Worm (Caenorhabditis elegans): ENCODE measurements around the gene srv-8.

Gene srv-8

DNA sequence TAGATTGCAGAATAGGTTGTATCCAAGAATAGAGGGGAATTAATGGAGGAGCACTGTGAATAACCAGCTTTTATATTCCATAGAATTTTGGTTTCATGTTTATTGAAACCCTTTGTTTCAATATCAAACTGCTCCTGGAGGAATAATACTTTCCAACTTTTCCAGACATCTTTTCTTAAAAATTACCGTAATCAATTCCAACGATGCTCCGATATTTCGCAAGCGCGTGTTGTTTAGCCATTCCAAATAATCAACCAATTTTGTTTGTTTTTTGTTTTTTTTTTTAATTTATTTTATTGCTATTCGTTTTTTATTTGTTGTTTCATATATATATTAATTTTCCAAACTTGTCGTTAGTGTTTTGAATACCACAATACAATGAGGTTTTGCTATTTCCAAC lies 14.5 kb downstream of the srv-8 start, which contains the start of gene cutl-1:
cutl-1 (minus strand) TSS at position 83 of the 400 bp plus-strand sequence.
- TF ChIP-seq ztf-16 (tag; optimal IDR thresholded peaks at IDR 0.05) = no peak
- no peak for TF ChIP-seq tbx-7 (tag; optimal IDR thresholded peaks at IDR 0.05)
- no peak for TF ChIP-seq ceh-34 (tag; optimal IDR thresholded peaks at IDR 0.05)
- no peak for TF ChIP-seq rnt-1 (tag; optimal IDR thresholded peaks at IDR 0.05)
- no peak for TF ChIP-seq nhr-232 (tag; optimal IDR thresholded peaks at IDR 0.05)
- no peak for TF ChIP-seq nhr-11 (tag; optimal IDR thresholded peaks at IDR 0.05)
- TF ChIP-seq elt-4 (tag; optimal IDR thresholded peaks at IDR 0.05) = no peak
- TF ChIP-seq ceh-19 (GFP tag; optimal IDR thresholded peaks at IDR 0.05) = no peak
- TF ChIP-seq unc-55 (GFP tag; optimal IDR thresholded peaks at IDR 0.05) = no peak
- no peak for TF ChIP-seq sdc-2 (tag; optimal IDR thresholded peaks at IDR 0.05)
- no peak for TF ChIP-seq fkh-6 (tag; optimal IDR thresholded peaks at IDR 0.05)
- no peak for TF ChIP-seq lin-11 (tag; optimal IDR thresholded peaks at IDR 0.05)

DNA sequence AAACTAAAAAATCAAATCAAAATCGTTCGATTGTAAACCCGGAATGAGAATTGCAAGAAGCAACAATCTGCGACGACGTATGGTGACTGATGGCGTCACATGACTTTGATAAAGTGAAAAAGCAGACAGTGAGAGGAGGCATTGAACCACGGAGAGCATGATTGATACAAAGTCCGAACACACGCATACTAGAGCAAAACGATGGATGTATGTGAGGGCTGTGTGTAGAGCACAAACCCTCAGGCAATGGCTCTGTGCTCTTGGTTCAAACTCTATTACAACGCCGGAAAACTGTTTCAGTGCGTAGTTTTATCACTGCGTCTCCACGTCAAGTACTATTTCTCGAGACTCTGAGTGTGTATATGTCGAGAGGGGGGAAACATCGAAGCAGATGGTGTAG lies 18.0 kb downstream of the srv-8 start:
- TF ChIP-seq che-1 (tag; optimal IDR thresholded peaks at IDR 0.05) = no peak
- TF ChIP-seq rnt-1 (tag; optimal IDR thresholded peaks at IDR 0.05) = no peak
- TF ChIP-seq madf-2 (tag; optimal IDR thresholded peaks at IDR 0.05) = no peak
- peak; percentile 83 for TF ChIP-seq unc-55 (GFP tag; optimal IDR thresholded peaks at IDR 0.05)
- no peak for TF ChIP-seq ref-2 (tag; optimal IDR thresholded peaks at IDR 0.05)
- TF ChIP-seq ceh-18 (tag; optimal IDR thresholded peaks at IDR 0.05) = peak; percentile 34
- TF ChIP-seq hlh-30 (tag; optimal IDR thresholded peaks at IDR 0.05; ENCODE audit: insufficient read depth) = peak; percentile 40

DNA sequence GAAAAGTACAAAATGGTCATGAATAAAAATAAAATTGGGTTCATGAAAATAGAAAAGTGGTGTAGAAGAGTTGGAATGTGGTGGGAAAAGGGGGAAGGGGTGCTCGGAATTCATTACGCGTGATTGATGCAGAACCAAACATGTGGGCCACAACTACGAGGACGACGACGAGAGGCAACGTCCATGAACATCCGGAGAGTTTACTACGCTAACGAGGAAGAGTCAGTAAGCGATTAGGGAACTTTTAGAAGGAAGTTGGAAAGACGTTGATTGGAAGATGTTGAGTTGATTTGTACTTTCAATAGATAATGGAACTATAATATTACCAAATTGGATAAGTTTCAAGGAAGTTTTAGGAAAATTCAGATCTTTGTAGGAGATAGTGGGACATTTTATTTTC lies 18.9 kb downstream of the srv-8 start:
- peak; percentile 62 for TF ChIP-seq unc-42 (tag; optimal IDR thresholded peaks at IDR 0.05)
- no peak for TF ChIP-seq ceh-2 (tag; optimal IDR thresholded peaks at IDR 0.05)
- peak; percentile 12 for TF ChIP-seq ceh-31 (tag; optimal IDR thresholded peaks at IDR 0.05)
- TF ChIP-seq ref-2 (tag; optimal IDR thresholded peaks at IDR 0.05) = no peak

DNA sequence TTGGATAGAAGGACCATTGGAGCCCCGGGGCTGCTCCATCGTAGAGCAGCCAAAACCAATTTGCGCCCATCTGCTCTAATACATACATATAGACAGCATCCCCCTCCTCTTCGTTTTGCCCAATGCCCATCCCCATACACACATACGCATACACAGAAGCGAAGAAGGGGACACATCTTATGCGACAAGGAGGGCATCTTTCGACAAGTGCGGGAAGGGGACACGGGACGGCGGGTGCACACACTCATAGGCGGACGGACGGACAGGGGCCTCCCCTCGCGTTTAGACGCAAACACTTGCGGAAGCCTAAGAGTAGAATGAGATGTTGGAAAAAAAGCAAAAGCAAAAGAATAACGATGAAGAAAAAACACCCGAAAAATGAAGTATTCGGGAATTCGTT lies 24.1 kb downstream of the srv-8 start:
- TF ChIP-seq pros-1 (tag; optimal IDR thresholded peaks at IDR 0.05) = peak; percentile 61
- peak; percentile 62 for TF ChIP-seq unc-55 (GFP tag; optimal IDR thresholded peaks at IDR 0.05)
- peak; percentile 62 for TF ChIP-seq dmd-4 (tag; optimal IDR thresholded peaks at IDR 0.05; ENCODE audit: borderline replicate concordance)
- no peak for TF ChIP-seq ceh-48 (tag; optimal IDR thresholded peaks at IDR 0.05)
- TF ChIP-seq npax-4 (tag; optimal IDR thresholded peaks at IDR 0.05) = no peak
- peak; percentile 31 for TF ChIP-seq hlh-30 (tag; optimal IDR thresholded peaks at IDR 0.05; ENCODE audit: insufficient read depth)
- peak; percentile 60 for TF ChIP-seq hlh-6 (tag; optimal IDR thresholded peaks at IDR 0.05)
- peak; percentile 51 for TF ChIP-seq T23F11.4 (GFP tag; optimal IDR thresholded peaks at IDR 0.05)
- peak; percentile 64 for TF ChIP-seq ceh-14 (tag; optimal IDR thresholded peaks at IDR 0.05)
- TF ChIP-seq gmeb-2 (tag; optimal IDR thresholded peaks at IDR 0.05) = no peak
- peak; percentile 7 for TF ChIP-seq elt-2 (tag; optimal IDR thresholded peaks at IDR 0.05)
- TF ChIP-seq ceh-34 (tag; optimal IDR thresholded peaks at IDR 0.05) = peak; percentile 72
- peak; percentile 23 for TF ChIP-seq C08G9.2 (tag; optimal IDR thresholded peaks at IDR 0.05)
- peak; percentile 5 for TF ChIP-seq fax-1 (tag; optimal IDR thresholded peaks at IDR 0.05)
- TF ChIP-seq ahr-1 (tag; optimal IDR thresholded peaks at IDR 0.05) = peak; percentile 17
- TF ChIP-seq ceh-2 (tag; optimal IDR thresholded peaks at IDR 0.05) = peak; percentile 19
- no peak for TF ChIP-seq ceh-9 (tag; optimal IDR thresholded peaks at IDR 0.05)
- peak; percentile 6 for TF ChIP-seq rnt-1 (tag; optimal IDR thresholded peaks at IDR 0.05)
- TF ChIP-seq ceh-18 (tag; optimal IDR thresholded peaks at IDR 0.05) = peak; percentile 29
- peak; percentile 25 for TF ChIP-seq C38D4.7 (GFP tag; optimal IDR thresholded peaks at IDR 0.05)
- peak; percentile 75 for TF ChIP-seq ceh-31 (tag; optimal IDR thresholded peaks at IDR 0.05)
- no peak for TF ChIP-seq hlh-13 (GFP tag; optimal IDR thresholded peaks at IDR 0.05)
- TF ChIP-seq unc-3 (GFP tag; conservative IDR thresholded peaks at IDR 0.05) = no peak
- no peak for TF ChIP-seq unc-3 (tag; optimal IDR thresholded peaks at IDR 0.05)
- TF ChIP-seq ceh-19 (GFP tag; optimal IDR thresholded peaks at IDR 0.05) = peak; percentile 60
- TF ChIP-seq syd-9 (tag; optimal IDR thresholded peaks at IDR 0.05) = peak; percentile 40
- TF ChIP-seq ama-1 (optimal IDR thresholded peaks at IDR 0.05) = no peak
- peak; percentile 24 for TF ChIP-seq ceh-6 (GFP tag; optimal IDR thresholded peaks at IDR 0.05)
- no peak for TF ChIP-seq ceh-45 (GFP tag; IDR thresholded peaks at IDR 0.05)
- TF ChIP-seq ztf-16 (tag; optimal IDR thresholded peaks at IDR 0.05) = no peak
- peak; percentile 66 for TF ChIP-seq unc-42 (tag; optimal IDR thresholded peaks at IDR 0.05)
- peak; percentile 34 for TF ChIP-seq hlh-8 (tag; optimal IDR thresholded peaks at IDR 0.05)
- TF ChIP-seq eyg-1 (tag; optimal IDR thresholded peaks at IDR 0.05) = peak; percentile 13
- TF ChIP-seq tbx-7 (tag; optimal IDR thresholded peaks at IDR 0.05) = no peak
- peak; percentile 42 for TF ChIP-seq nfya-1 (tag; optimal IDR thresholded peaks at IDR 0.05)
- no peak for TF ChIP-seq pat-9 (tag; optimal IDR thresholded peaks at IDR 0.05)
- no peak for TF ChIP-seq unc-86 (tag; optimal IDR thresholded peaks at IDR 0.05)

Measured in whole organism, late embryonic.